Worm (Caenorhabditis elegans) whole organism, L4 larva: ENCODE measurements around the gene ZC13.1.

Experiments
- jun-1 ChIP-seq: fragments of 150-350 bp; optimal IDR thresholded peaks from 2 replicates; lab custom pipeline; 2014; ENCODE audit warnings: missing biosample characterization, missing genetic modification reagents, missing genetic modification characterization
- lim-7 ChIP-seq: fragments of 200-800 bp; sonication (Bioruptor generic); IDR thresholded peaks from 2 replicates; pipeline ENCODE4 v1.3.6; 2022; ENCODE audit warnings: missing genetic modification characterization, missing compliant biosample characterization
- rbr-2 ChIP-seq: sonication (generic microtip); optimal IDR thresholded peaks from 2 replicates; lab custom pipeline; 2016; ENCODE audit warnings: missing genotype, missing genetic modification characterization, missing compliant biosample characterization

- TF ChIP-seq rbr-2 (tag; lab: Kevin White, UChicago): no peak
- no peak for TF ChIP-seq lim-7
- TF ChIP-seq jun-1: no peak
Measured at ce11 chrX:861378-861777, 15.7 kb upstream of the ZC13.1 start.
